Fruit fly (Drosophila melanogaster) whole organism, adult: ENCODE results near the gene CG9338.

Source experiments
- CG11617 ChIP-seq: fragments of 200-800 bp; sonication (Bioruptor generic); optimal IDR thresholded peaks from 2 replicates; lab custom pipeline; 2017; ENCODE audit warnings: mild to moderate bottlenecking, missing biosample characterization, missing genetic modification reagents, missing genetic modification characterization
- CG12768 ChIP-seq: fragments of 200-800 bp; sonication (Bioruptor generic); optimal IDR thresholded peaks from 2 replicates; lab custom pipeline; 2017; ENCODE audit warnings: missing biosample characterization, missing genetic modification characterization, mild to moderate bottlenecking, moderate library complexity, missing genetic modification reagents
- CG14711 ChIP-seq: fragments of 200-800 bp; sonication (Bioruptor generic); optimal IDR thresholded peaks from 2 replicates; lab custom pipeline; 2018; ENCODE audit warnings: missing biosample characterization, mild to moderate bottlenecking, missing genetic modification characterization, moderate library complexity
- CG1620 ChIP-seq: fragments of 200-800 bp; sonication (Bioruptor generic); optimal IDR thresholded peaks from 2 replicates; lab custom pipeline; 2016; ENCODE audit warnings: missing biosample characterization, missing genetic modification characterization
- CG33017 ChIP-seq: fragments of 200-800 bp; sonication (Bioruptor generic); optimal IDR thresholded peaks from 2 replicates; lab custom pipeline; 2018; ENCODE audit warnings: missing biosample characterization, mild to moderate bottlenecking, missing genetic modification characterization, moderate library complexity
- CG5204 ChIP-seq: fragments of 200-800 bp; sonication (Bioruptor generic); optimal IDR thresholded peaks from 2 replicates; lab custom pipeline; 2016; ENCODE audit warnings: missing biosample characterization, missing genetic modification characterization
- CG7045 ChIP-seq: fragments of 200-800 bp; sonication (Bioruptor generic); optimal IDR thresholded peaks from 2 replicates; lab custom pipeline; 2017; ENCODE audit warnings: missing biosample characterization, mild to moderate bottlenecking, missing genetic modification characterization
- CG7101 ChIP-seq: fragments of 200-800 bp; sonication (Bioruptor generic); optimal IDR thresholded peaks from 2 replicates; lab custom pipeline; 2018; ENCODE audit warnings: missing biosample characterization, mild to moderate bottlenecking, missing genetic modification characterization, moderate library complexity
- Clk ChIP-seq: fragments of 200-800 bp; sonication (Bioruptor generic); optimal IDR thresholded peaks from 2 replicates; lab custom pipeline; 2017; ENCODE audit warnings: missing biosample characterization, missing genetic modification characterization
- Crg-1 ChIP-seq: fragments of 200-800 bp; sonication (Bioruptor generic); optimal IDR thresholded peaks from 2 replicates; lab custom pipeline; 2016; ENCODE audit warnings: missing biosample characterization, missing genetic modification characterization
- Hr96 ChIP-seq: fragments of 200-800 bp; sonication (Bioruptor generic); optimal IDR thresholded peaks from 2 replicates; lab custom pipeline; 2016; ENCODE audit warnings: missing biosample characterization, missing genetic modification characterization
- Mnt ChIP-seq: fragments of 200-800 bp; sonication (Bioruptor generic); optimal IDR thresholded peaks from 2 replicates; lab custom pipeline; 2016; ENCODE audit warnings: missing biosample characterization, mild to moderate bottlenecking, missing genetic modification characterization
- bab1 ChIP-seq: fragments of 200-800 bp; sonication (Bioruptor generic); optimal IDR thresholded peaks from 3 replicates; lab custom pipeline; 2019; ENCODE audit warnings: missing biosample characterization, mild to moderate bottlenecking, missing genetic modification characterization, moderate library complexity
- cic ChIP-seq: fragments of 200-800 bp; sonication (Bioruptor generic); optimal IDR thresholded peaks from 2 replicates; lab custom pipeline; 2017; ENCODE audit warnings: missing biosample characterization, mild to moderate bottlenecking, missing genetic modification characterization, moderate library complexity
- cnc ChIP-seq, 2 experiments: fragments of >200 bp; optimal IDR thresholded peaks; 2 replicates each; lab custom pipeline; 2017
- kay ChIP-seq: fragments of 200-800 bp; sonication (Bioruptor generic); peaks from one replicate; lab custom pipeline; 2016; ENCODE audit warnings: missing biosample characterization, missing genetic modification characterization, borderline replicate concordance
- ovo ChIP-seq: fragments of 200-800 bp; sonication (Bioruptor generic); optimal IDR thresholded peaks from 2 replicates; lab custom pipeline; 2016; ENCODE audit warnings: missing biosample characterization, missing genetic modification characterization
- pad ChIP-seq: fragments of 200-800 bp; sonication (Bioruptor generic); optimal IDR thresholded peaks from 3 replicates; lab custom pipeline; 2017; ENCODE audit warnings: missing biosample characterization, missing genetic modification characterization, mild to moderate bottlenecking, moderate library complexity, missing genetic modification reagents
- tj ChIP-seq: fragments of 200-800 bp; sonication (Bioruptor generic); optimal IDR thresholded peaks from 3 replicates; lab custom pipeline; 2017; ENCODE audit warnings: missing biosample characterization, mild to moderate bottlenecking, missing genetic modification characterization, moderate library complexity
- toe ChIP-seq: fragments of 200-800 bp; sonication (Bioruptor generic); optimal IDR thresholded peaks from 2 replicates; lab custom pipeline; 2016; ENCODE audit warnings: missing biosample characterization, missing genetic modification characterization

CG9338 gene

dm6 chr2L:20822025-20822371, 43.0 kb upstream of the CG9338 start:
- TF ChIP-seq toe (GFP tag; lab: Kevin White, UChicago) (no peak), tj (peak; percentile 28)

dm6 chr2L:20822489-20823195, 42.4 kb upstream of the CG9338 start, which contains the start of gene CG9331:
Gene CG9331 (plus strand): TSS chr2L:20822828.
- TF ChIP-seq ovo (GFP tag; lab: Kevin White, UChicago) (peak; percentile 60), bab1 (GFP tag; lab: Kevin White, UChicago) (peak; percentile 57), pad (GFP tag; lab: Kevin White, UChicago) (peak; percentile 97), CG33017 (tag; lab: Kevin White, UChicago) (no peak), kay (GFP tag; lab: Kevin White, UChicago) (peak; percentile 97), cic (GFP tag; lab: Kevin White, UChicago) (peak; percentile 51), Mnt (GFP tag; lab: Kevin White, UChicago) (peak; percentile 47), Clk (GFP tag; lab: Kevin White, UChicago) (no peak)

dm6 chr2L:20823196-20824105, 41.6 kb upstream of the CG9338 start:
- no peak for TF ChIP-seq CG1620 (GFP tag; lab: Kevin White, UChicago)
- TF ChIP-seq Mnt (GFP tag; lab: Kevin White, UChicago), result peak; percentile 99
- TF ChIP-seq cnc (optimal IDR thresholded peaks at IDR 0.05; lab: Kevin White, UChicago), result no peak
- no peak for TF ChIP-seq CG11617 (GFP tag; lab: Kevin White, UChicago)
- no peak for TF ChIP-seq CG7045 (GFP tag; lab: Kevin White, UChicago)
- TF ChIP-seq CG33017 (tag; lab: Kevin White, UChicago), result no peak
- peak; percentile 41 for TF ChIP-seq kay (GFP tag; lab: Kevin White, UChicago)
- peak; percentile 100 for TF ChIP-seq pad (GFP tag; lab: Kevin White, UChicago)
- no peak for TF ChIP-seq CG14711 (tag; lab: Kevin White, UChicago)
- TF ChIP-seq bab1 (GFP tag; lab: Kevin White, UChicago), result peak; percentile 44
- TF ChIP-seq tj, result peak; percentile 49
- TF ChIP-seq Clk (GFP tag; lab: Kevin White, UChicago), result no peak
- no peak for TF ChIP-seq CG7101 (tag; lab: Kevin White, UChicago)
- peak; percentile 48 for TF ChIP-seq CG12768 (GFP tag; lab: Kevin White, UChicago)
- TF ChIP-seq cic (GFP tag; lab: Kevin White, UChicago), result peak; percentile 86
- TF ChIP-seq Hr96 (GFP tag; lab: Kevin White, UChicago), result peak; percentile 46
- TF ChIP-seq Crg-1 (GFP tag; lab: Kevin White, UChicago), result no peak
- peak; percentile 73 for TF ChIP-seq ovo (GFP tag; lab: Kevin White, UChicago)
- no peak for TF ChIP-seq CG5204
- TF ChIP-seq toe (GFP tag; lab: Kevin White, UChicago), result peak; percentile 17

dm6 chr2L:20824136-20824789, 40.8 kb upstream of the CG9338 start:
- TF ChIP-seq cic (GFP tag; lab: Kevin White, UChicago), result no peak
- peak; percentile 96 for TF ChIP-seq kay (GFP tag; lab: Kevin White, UChicago)
- TF ChIP-seq CG33017 (tag; lab: Kevin White, UChicago), result peak; percentile 6

- TF ChIP-seq kay (GFP tag; lab: Kevin White, UChicago) (peak; percentile 54), CG7101 (tag; lab: Kevin White, UChicago) (no peak), cnc (optimal IDR thresholded peaks at IDR 0.05; lab: Kevin White, UChicago) (no peak)
Observed at dm6 chr2L:20825265-20825664, 39.8 kb upstream of the CG9338 start.

dm6 chr2L:20826226-20826625, 38.8 kb upstream of the CG9338 start:
- TF ChIP-seq kay (GFP tag; lab: Kevin White, UChicago) (peak; percentile 76), bab1 (GFP tag; lab: Kevin White, UChicago) (no peak)

- TF ChIP-seq cic (GFP tag; lab: Kevin White, UChicago) (no peak), Clk (GFP tag; lab: Kevin White, UChicago) (no peak), Mnt (GFP tag; lab: Kevin White, UChicago) (no peak), Crg-1 (GFP tag; lab: Kevin White, UChicago) (no peak), CG7045 (GFP tag; lab: Kevin White, UChicago) (no peak), CG12768 (GFP tag; lab: Kevin White, UChicago) (no peak), CG1620 (GFP tag; lab: Kevin White, UChicago) (no peak)
Observed at dm6 chr2L:20827045-20827444, 38.0 kb upstream of the CG9338 start.
